Fruit fly (Drosophila melanogaster) ovary, adult (tissue): ENCODE data around the gene Larp4B.

Experiments
- CG17801 ChIP-seq: fragments of 200-800 bp; optimal IDR thresholded peaks from 2 replicates; lab custom pipeline; 2019; ENCODE audit warnings: missing biosample characterization, mild to moderate bottlenecking, missing genetic modification characterization, moderate library complexity; ENCODE audit not compliant: partially characterized antibody

Gene Larp4B

DNA sequence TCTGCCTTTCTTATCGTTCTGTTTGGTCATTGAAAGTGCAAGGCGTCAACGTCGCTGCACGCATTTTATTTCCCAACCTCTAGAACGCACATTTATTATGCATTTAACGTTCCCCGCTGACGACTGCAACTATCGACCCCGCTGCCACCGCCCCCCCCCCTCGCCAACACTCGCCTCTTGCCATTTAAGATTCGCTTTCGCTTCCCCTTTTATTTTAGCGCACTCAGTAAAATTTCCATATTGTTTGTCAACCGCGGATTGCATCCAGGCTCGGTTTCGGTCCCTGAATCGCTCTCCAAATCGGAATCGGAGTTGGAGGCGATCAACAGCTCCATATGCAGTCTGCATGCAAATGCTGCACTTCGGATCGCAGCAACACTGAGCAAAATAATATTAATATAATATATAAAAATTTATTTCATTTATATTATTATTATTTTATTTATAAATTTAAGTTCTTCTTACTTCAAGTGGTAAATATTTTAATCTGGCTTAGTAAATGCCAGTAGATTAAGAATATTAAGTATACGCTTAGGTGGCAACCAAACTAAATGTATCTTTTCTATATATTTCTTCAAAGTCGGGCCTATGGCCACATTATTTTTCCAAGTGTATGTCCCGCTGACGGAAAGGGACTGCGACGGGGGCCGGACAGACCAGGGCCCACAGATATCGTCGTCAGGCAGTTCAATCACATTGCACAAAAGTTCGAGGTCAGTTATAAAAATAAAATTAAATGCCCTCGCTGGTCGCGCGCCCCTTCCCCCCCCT is 16.1 kb downstream of the Larp4B start:
- TF ChIP-seq CG17801 (GFP tag; lab: Kevin White, UChicago) = no peak

DNA sequence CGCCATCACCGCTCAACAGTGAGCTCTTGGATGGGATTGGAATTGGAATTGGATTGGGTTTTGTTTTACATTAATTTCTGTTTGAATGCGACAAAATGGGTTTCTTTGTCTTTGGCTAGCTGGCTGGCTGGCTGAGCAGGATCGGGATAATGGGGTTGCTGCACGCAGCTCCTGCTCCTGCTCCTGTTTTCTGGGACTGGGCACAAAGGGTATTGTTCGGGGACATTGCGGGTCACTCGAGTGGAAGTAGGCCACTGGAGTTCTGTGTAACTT is 16.7 kb downstream of the Larp4B start:
- no peak for TF ChIP-seq CG17801 (GFP tag; lab: Kevin White, UChicago)

DNA sequence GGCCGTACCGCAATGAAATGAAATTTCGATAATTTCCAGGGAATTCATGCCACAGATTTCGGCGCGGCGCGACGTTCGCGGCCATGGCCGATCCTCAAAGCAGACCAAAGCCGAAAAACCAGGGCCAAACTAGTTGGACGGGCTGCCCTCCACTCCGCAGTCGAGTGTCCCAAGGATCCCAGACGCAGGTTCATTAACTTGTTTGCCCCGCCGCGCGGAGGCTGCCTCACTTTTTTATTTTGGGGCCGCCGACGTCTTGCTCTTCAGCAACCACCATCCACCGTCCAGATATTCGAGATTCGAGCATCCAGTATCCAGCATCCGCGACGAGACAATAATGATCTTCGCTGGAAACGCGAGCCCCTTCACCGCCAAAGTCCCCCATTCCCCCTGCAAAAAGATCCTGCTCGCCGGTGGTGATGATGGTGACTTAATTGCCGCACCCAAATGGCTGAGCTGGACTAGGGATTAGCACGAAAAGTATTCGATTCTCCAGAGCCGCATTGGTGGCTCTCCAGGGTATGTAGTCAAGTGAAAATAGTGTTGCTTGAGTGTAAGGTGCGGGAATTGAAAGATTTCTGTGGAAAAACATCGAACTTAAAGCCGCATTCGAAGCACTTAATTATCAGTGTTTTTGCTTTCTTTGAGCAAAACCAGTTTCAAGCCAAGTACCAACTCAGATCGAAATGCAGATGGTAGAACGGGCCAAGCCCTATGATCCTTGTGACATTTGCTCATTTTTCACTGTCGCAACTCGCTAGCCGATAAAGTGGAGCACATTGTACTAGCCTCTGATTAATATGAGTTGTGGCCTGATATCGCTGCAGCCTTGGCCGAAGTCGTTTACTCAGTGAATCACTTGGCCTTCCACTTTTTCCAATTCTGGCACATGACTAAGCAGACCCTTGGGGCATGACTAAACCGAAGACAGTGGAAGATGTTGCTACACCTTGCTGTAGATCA is 17.8 kb downstream of the Larp4B start:
- TF ChIP-seq CG17801 (GFP tag; lab: Kevin White, UChicago) = no peak

DNA sequence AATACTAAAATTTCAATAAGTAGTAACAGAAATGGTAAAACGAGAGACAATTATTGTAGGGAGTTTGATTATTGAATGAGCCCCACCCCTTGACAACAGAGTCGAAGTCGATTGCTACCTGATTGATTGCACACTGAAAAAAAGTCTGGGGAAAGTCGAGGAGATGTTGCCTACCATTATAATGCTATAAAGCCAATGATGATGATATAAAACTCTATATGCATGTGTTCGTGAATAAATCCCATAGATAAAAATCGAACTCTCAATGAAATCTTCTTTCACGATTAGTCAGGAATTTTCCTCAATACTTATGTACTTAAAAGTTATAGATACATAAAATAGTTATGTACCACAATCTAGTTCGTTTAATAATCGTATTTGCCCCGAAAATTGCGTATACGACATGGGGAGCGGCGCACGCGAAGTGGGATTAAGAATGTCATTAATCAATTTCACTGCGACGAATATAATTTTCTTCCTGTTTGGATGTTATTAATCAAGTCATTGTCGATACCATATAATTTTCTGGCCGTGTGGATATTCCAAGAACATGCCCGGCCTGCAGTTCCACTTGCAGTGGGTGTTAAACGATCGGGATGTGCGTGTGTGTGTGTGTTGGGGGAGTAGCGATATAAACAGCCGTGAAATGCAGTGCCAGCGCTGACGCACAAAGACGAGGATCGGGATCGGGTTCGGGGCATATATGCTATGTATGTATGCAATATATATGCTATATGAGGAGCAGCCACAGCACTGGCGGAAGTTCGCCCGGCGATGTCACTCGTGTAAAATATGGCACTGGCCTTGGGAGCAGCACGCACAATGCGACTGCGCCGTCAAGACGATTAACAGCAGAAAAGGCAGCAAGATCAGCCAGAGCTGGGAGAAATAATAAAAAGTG is 19.9 kb downstream of the Larp4B start, which contains the start of gene CG12078:
Gene CG12078, minus strand, starts transcription at position 51 of the 901 bp plus-strand sequence.
- TF ChIP-seq CG17801 (GFP tag; lab: Kevin White, UChicago) = no peak

DNA sequence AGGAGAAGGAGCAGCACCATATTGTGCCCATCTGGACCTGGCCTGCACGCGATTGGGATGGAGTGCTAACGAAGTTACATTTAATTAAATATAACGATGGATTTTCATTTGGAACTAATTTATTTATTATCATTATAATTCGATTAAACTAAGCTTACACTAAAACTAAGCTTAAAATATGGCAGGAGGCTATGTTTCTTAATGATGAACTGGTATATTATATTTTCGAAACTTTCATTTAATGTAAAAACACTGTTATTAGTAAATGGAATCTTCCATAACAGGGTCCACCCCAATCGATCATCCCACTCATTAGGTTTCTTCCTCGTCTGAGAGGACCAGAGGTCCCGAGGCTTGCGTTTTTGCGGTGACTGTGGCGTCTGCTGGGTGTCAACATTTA is 20.6 kb downstream of the Larp4B start:
- TF ChIP-seq CG17801 (GFP tag; lab: Kevin White, UChicago) = no peak

DNA sequence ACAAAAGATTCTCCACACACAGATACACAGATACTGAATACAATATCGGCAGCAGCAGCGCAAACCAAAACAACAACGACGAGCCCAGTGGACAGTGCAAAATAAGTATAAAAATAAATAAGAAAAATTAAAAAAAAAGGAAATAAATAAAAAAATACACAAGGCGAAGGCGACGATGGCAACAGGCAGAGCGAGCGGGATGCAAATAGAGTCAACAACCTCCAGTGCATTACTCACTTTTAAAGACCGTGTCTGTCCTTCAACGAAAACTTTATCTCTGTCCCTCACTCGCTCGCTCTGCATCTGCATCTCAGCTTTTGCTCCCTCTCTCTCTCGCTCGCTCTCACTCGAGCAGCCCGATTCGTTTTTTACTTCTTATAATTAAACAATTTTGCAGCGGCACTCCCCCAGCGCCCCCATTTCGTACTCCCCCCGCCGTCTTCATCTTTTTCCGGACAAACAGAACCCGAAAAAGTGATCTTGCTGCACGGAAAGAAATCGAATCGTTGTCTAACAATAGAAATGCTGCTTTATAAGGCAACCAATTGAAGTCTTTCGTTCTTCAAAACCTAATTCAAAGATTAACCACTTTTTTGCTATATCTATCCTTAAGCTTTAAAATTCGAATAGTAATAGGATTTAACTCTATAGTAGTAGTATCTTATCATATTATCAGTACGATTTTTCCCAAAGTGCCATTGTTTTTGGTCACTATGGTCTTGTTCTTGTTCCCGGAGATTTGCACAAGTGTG is 21.9 kb downstream of the Larp4B start:
- TF ChIP-seq CG17801 (GFP tag; lab: Kevin White, UChicago) = peak; percentile 45

DNA sequence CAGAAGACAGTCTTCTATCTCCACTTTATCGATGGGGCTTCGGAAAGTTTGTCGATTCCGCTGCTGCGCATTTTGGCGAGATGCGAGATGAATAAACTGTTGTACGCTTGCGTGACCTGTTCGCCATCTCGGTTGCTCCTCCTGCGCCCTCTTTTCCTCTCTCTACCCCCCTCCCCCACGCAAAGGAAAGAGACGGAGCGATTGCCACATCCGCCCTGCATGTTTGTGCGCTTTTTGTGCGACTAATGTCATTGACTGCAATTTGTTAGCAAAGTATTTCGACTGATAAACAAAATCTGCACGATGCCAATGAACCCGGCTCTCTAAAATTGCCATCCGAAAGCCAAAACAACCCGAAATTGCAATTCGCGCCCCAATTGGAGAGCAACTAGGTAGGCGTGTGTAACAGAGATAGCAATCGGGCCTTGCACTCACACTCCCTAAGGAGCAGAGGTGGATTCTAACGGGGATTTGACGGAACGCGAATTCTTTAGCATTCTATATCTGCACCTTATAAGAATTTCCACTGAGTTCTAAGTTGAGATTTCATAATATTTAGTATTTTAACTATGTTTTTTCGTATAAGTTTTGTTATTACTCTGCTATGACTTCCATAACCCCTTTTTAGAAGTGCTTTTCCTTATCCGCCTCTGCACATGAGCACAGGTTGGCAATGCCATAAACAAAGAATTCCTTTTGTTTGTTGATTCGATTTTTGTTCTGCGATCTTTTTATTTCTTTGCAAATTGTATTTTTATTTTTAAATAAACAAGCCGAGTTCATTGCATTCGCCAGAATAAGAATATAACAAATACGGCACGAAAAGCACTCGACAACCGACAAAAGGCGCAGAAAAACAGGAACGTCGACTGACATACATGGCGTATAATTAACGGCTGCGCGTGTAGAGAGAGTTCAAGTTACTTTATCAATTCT is 22.8 kb downstream of the Larp4B start, which contains the start of gene CG43389:
Gene CG43389, plus strand, starts transcription at position 886 of the 936 bp plus-strand sequence.
- no peak for TF ChIP-seq CG17801 (GFP tag; lab: Kevin White, UChicago)

DNA sequence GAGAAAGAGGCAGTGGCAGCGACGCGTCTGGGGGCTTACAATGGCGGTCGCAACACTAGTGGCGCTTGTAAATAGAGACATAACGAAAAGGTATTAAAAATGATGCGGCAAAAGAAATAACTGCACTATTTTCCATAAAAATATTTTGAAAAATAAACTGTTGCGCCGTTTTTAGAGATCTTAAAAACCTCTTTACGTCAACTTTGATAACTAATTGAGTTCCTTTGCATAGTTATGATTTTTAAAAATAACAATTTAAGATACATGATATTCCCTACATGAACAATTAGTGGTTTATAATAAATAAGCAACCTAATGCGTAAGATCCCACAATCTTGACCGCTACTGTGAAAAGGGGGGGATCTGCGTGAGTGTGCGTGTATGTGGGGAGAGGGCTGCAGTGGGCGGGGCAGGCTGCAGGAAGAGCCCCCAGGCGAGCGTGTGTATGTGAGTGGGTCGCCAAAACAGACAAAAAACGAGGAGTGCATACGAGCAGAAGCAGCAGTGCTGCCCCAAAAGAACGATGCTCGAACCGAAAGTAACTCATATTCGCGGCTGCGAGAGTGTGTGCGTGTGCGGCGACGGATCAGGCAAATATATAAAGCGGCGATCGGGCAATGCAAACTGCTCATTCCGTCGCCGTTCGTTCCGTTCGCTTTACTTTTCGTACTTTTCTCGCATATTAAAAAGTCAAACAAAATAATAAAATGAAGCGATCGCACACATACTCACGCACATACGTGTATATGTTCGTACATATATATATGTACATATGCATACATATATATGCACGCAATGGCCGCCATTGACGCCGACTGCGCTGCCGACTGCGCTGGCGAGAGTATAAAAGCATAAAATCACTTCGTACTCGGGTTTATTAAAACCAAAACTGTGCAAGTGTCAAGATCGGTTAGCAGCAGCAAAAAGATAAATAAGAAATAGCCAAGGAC is 24.4 kb downstream of the Larp4B start:
- peak; percentile 42 for TF ChIP-seq CG17801 (GFP tag; lab: Kevin White, UChicago)

DNA sequence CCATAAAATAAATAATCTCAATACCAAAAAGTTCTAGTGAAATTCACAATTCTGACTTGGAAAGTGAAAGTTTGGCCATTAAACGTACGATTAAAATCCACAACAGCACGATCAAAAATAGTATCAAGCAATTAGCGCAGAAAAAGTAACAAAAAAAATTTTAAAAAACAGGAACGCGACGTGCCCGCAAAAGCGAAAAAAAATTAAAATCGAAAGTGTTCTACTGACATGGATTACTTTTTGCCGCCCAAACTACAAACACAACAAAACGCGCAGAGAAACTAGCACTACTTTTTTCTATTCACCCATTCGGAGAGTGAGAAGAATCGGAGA is 25.0 kb downstream of the Larp4B start:
- TF ChIP-seq CG17801 (GFP tag; lab: Kevin White, UChicago) = no peak

DNA sequence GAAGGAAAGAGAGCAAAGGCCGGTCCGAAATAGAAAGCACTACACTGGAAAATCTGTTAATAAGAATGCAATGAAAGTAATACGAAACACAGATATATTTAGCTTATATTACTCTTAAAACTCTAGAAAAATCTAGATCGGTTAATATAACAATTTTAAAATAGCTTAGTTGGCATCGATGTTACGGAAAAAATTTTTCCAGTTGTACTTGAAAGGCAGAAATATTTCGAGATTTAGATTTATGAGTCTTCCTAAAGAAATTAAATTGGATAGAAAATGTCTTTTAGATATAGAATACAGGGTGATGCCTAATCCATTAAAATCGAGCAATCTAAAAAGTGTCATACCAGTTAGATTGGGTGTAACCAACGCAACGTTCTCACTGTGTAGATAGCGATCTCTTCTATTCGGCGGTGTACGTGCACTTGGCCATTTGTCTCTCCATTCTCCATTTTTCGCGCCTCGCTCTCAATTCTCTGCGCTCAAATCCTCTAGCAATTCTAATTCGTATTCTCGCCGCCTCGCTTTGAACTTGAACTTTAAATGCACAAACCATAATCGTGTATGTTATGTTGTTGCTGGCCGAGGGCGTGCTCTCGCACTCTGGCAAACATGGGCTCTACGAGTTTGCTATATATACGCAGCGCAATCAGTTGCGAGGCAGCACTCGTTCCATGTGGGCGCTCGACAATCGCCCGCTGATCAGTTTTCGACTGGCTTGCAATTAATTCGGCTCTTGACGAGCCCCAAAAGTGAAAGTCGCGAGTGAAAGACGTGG is 25.5 kb downstream of the Larp4B start:
- peak; percentile 92 for TF ChIP-seq CG17801 (GFP tag; lab: Kevin White, UChicago)
